Fruit fly (Drosophila melanogaster) whole organism, wandering third instar larva: ENCODE data around the gene Tti1.

Experiments used
- Abd-B ChIP-seq: fragments of >200 bp; optimal IDR thresholded peaks from 2 replicates; lab custom pipeline; 2017; ENCODE audit warnings: missing biosample characterization, missing genetic modification characterization
- CG9705 ChIP-seq: fragments of 200-800 bp; sonication (Bioruptor generic); optimal IDR thresholded peaks from 2 replicates; lab custom pipeline; 2018; ENCODE audit warnings: missing biosample characterization, mild to moderate bottlenecking, missing genetic modification characterization
- N ChIP-seq: fragments of >200 bp; optimal IDR thresholded peaks from 2 replicates; lab custom pipeline; 2018; ENCODE audit warnings: missing biosample characterization, missing external identifiers, missing genetic modification characterization
- Rel ChIP-seq, 2 experiments: fragments of 200-800 bp; sonication (Bioruptor generic) in 1 of 2; optimal IDR thresholded peaks; 2 replicates in 1 of 2; 3 replicates in 1 of 2; lab custom pipeline; 2016 to 2019; ENCODE audit warnings: mild to moderate bottlenecking in 2 of 2, missing biosample characterization in 2 of 2, missing genetic modification characterization in 2 of 2, moderate library complexity in 1 of 2
- br ChIP-seq: fragments of 200-800 bp; sonication (Bioruptor generic); optimal IDR thresholded peaks from 2 replicates; lab custom pipeline; 2016; ENCODE audit warnings: missing biosample characterization, missing genetic modification characterization
- brk ChIP-seq: fragments of 200-800 bp; sonication (Bioruptor generic); optimal IDR thresholded peaks from 2 replicates; lab custom pipeline; 2016; ENCODE audit warnings: missing biosample characterization, mild to moderate bottlenecking, missing genetic modification characterization
- fru ChIP-seq: fragments of 200-800 bp; sonication (Bioruptor generic); optimal IDR thresholded peaks from 3 replicates; lab custom pipeline; 2016; ENCODE audit warnings: missing biosample characterization, mild to moderate bottlenecking, missing genetic modification characterization
- h ChIP-seq: fragments of 200-800 bp; sonication (Bioruptor generic); optimal IDR thresholded peaks from 3 replicates; lab custom pipeline; 2016; ENCODE audit warnings: missing biosample characterization, mild to moderate bottlenecking, missing genetic modification characterization
- lola ChIP-seq: fragments of >200 bp; optimal IDR thresholded peaks from 2 replicates; lab custom pipeline; 2017; ENCODE audit warnings: missing biosample characterization, missing genetic modification characterization

- no peak for TF ChIP-seq fru (GFP tag; lab: Kevin White, UChicago)
- TF ChIP-seq lola: no peak
- TF ChIP-seq CG9705 (GFP tag; lab: Kevin White, UChicago): no peak
- no peak for TF ChIP-seq Abd-B
- TF ChIP-seq br (GFP tag; lab: Kevin White, UChicago): no peak
- TF ChIP-seq h (GFP tag; lab: Kevin White, UChicago): no peak
- no peak for TF ChIP-seq brk (GFP tag; lab: Kevin White, UChicago)
- TF ChIP-seq Rel (GFP tag; optimal IDR thresholded peaks at IDR 0.05; lab: Kevin White, UChicago): no peak
- TF ChIP-seq Rel (tag; optimal IDR thresholded peaks at IDR 0.05; lab: Kevin White, UChicago): no peak
- no peak for TF ChIP-seq N (GFP tag; lab: Kevin White, UChicago)
Observed at dm6 chr3R:9747875-9747899, 6.8 kb downstream of the Tti1 start, which contains the start of gene PpD3.
